Fruit fly (Drosophila melanogaster) whole organism, embryonic: Measurements from ENCODE around the gene CG42393.

Experiments
- Atf-2 ChIP-seq: fragments of 200-800 bp; sonication (Bioruptor generic); optimal IDR thresholded peaks from 2 replicates; lab custom pipeline; 2016; ENCODE audit warnings: missing biosample characterization, missing genetic modification characterization
- Blimp-1 ChIP-seq: fragments of 200-800 bp; sonication (Bioruptor generic); optimal IDR thresholded peaks from 3 replicates; lab custom pipeline; 2018; ENCODE audit warnings: missing biosample characterization, missing genetic modification characterization, mild to moderate bottlenecking, moderate library complexity, missing genetic modification reagents
- CG10274 ChIP-seq: fragments of 200-800 bp; sonication (Bioruptor generic); optimal IDR thresholded peaks from 3 replicates; lab custom pipeline; 2017; ENCODE audit warnings: missing biosample characterization, mild to moderate bottlenecking, missing genetic modification characterization
- CG10321 ChIP-seq: fragments of 200-800 bp; sonication (Bioruptor generic); IDR thresholded peaks from 2 replicates; pipeline ENCODE4 v1.3.6; 2022; ENCODE audit warnings: missing biosample characterization, missing genetic modification characterization
- CG11085 ChIP-seq: fragments of 200-800 bp; sonication (Bioruptor generic); IDR thresholded peaks from 2 replicates; pipeline ENCODE4 v1.3.6; 2022; ENCODE audit warnings: missing biosample characterization, missing genetic modification characterization
- CG11398 ChIP-seq: fragments of 200-800 bp; sonication (Bioruptor generic); optimal IDR thresholded peaks from 2 replicates; lab custom pipeline; 2016; ENCODE audit warnings: missing biosample characterization, missing genetic modification characterization
- CG11456 ChIP-seq: fragments of 200-800 bp; sonication (Bioruptor generic); IDR thresholded peaks from 3 replicates; pipeline ENCODE4 v1.3.6; 2022; ENCODE audit warnings: missing biosample characterization, missing genetic modification characterization
- CG12071 ChIP-seq: fragments of 200-800 bp; sonication (Bioruptor generic); optimal IDR thresholded peaks from 3 replicates; lab custom pipeline; 2018; ENCODE audit warnings: missing biosample characterization, mild to moderate bottlenecking, missing genetic modification characterization
- CG13894 ChIP-seq: fragments of 200-800 bp; sonication (Bioruptor generic); optimal IDR thresholded peaks from 3 replicates; lab custom pipeline; 2018; ENCODE audit warnings: missing biosample characterization, mild to moderate bottlenecking, missing genetic modification characterization, moderate library complexity
- CG14710 ChIP-seq: fragments of 200-800 bp; sonication (Bioruptor generic); optimal IDR thresholded peaks from 3 replicates; lab custom pipeline; 2019; ENCODE audit warnings: missing biosample characterization, mild to moderate bottlenecking, missing genetic modification characterization, moderate library complexity
- CG2129 ChIP-seq: fragments of 200-800 bp; sonication (Bioruptor generic); IDR thresholded peaks from 2 replicates; pipeline ENCODE4 v1.3.6; 2022; ENCODE audit warnings: missing biosample characterization, missing genetic modification characterization; ENCODE audit not compliant: partially characterized antibody
- CG30020 ChIP-seq: fragments of 200-800 bp; optimal IDR thresholded peaks from 2 replicates; lab custom pipeline; 2019; ENCODE audit warnings: missing biosample characterization, mild to moderate bottlenecking, missing genetic modification characterization, moderate library complexity
- CG33213 ChIP-seq: fragments of 200-800 bp; sonication (Bioruptor generic); optimal IDR thresholded peaks from 3 replicates; lab custom pipeline; 2016; ENCODE audit warnings: missing biosample characterization, missing genetic modification characterization
- CG34422 ChIP-seq: fragments of 200-800 bp; sonication (Bioruptor generic); IDR thresholded peaks from 3 replicates; pipeline ENCODE4 v1.3.6; 2022; ENCODE audit warnings: missing biosample characterization, missing genetic modification characterization
- CG4282 ChIP-seq: fragments of 200-800 bp; sonication (Bioruptor generic); optimal IDR thresholded peaks from 2 replicates; lab custom pipeline; 2016; ENCODE audit warnings: missing biosample characterization, missing genetic modification characterization
- CG5953 ChIP-seq: fragments of 200-800 bp; sonication (Bioruptor generic); IDR thresholded peaks from 2 replicates; pipeline ENCODE4 v1.3.6; 2022; ENCODE audit warnings: missing biosample characterization, missing genetic modification characterization
- CG7372 ChIP-seq: fragments of 200-800 bp; sonication (Bioruptor generic); IDR thresholded peaks from 2 replicates; pipeline ENCODE4 v1.3.6; 2022; ENCODE audit warnings: missing biosample characterization, missing genetic modification characterization
- CG7556 ChIP-seq: fragments of 200-800 bp; sonication (Bioruptor generic); optimal IDR thresholded peaks from 2 replicates; lab custom pipeline; 2017; ENCODE audit warnings: missing biosample characterization, mild to moderate bottlenecking, missing genetic modification characterization
- CTCF ChIP-seq: fragments of 200-800 bp; sonication (Bioruptor generic); optimal IDR thresholded peaks from 2 replicates; lab custom pipeline; 2017; ENCODE audit warnings: missing biosample characterization, mild to moderate bottlenecking, missing genetic modification characterization, moderate library complexity
- Deaf1 ChIP-seq: fragments of 200-800 bp; optimal IDR thresholded peaks from 3 replicates; lab custom pipeline; 2019; ENCODE audit warnings: missing biosample characterization, mild to moderate bottlenecking, missing genetic modification characterization, moderate library complexity
- Doc2 ChIP-seq: fragments of 200-800 bp; sonication (Bioruptor generic); IDR thresholded peaks from 2 replicates; pipeline ENCODE4 v1.3.6; 2022; ENCODE audit warnings: missing biosample characterization, missing genetic modification characterization
- Ets65A ChIP-seq: fragments of 200-800 bp; sonication (Bioruptor generic); peaks from one replicate; lab custom pipeline; 2016; ENCODE audit warnings: missing biosample characterization, missing genetic modification characterization
- Fer3 ChIP-seq: fragments of 200-800 bp; sonication (Bioruptor generic); optimal IDR thresholded peaks from 2 replicates; lab custom pipeline; 2018; ENCODE audit warnings: missing biosample characterization, mild to moderate bottlenecking, missing genetic modification characterization, moderate library complexity
- Gsc ChIP-seq: fragments of 200-800 bp; sonication (Bioruptor generic); IDR thresholded peaks from 2 replicates; pipeline ENCODE4 v1.3.6; 2022; ENCODE audit warnings: missing biosample characterization, missing genetic modification characterization
- Hr51 ChIP-seq, 2 experiments: fragments of 200-800 bp; sonication (Bioruptor generic); optimal IDR thresholded peaks; 2 replicates in 1 of 2; 3 replicates in 1 of 2; lab custom pipeline; 2016 to 2018; ENCODE audit warnings: missing biosample characterization in 2 of 2, missing genetic modification characterization in 2 of 2, mild to moderate bottlenecking in 1 of 2, moderate library complexity in 1 of 2
- Lhr ChIP-seq: fragments of 200-800 bp; sonication (Bioruptor generic); optimal IDR thresholded peaks from 3 replicates; lab custom pipeline; 2017; ENCODE audit warnings: mild to moderate bottlenecking, missing biosample characterization, missing genetic modification reagents, missing genetic modification characterization
- Med ChIP-seq: fragments of 200-800 bp; sonication (Bioruptor generic); peaks from one replicate; lab custom pipeline; 2016; ENCODE audit warnings: missing biosample characterization, missing genetic modification characterization, mild to moderate bottlenecking, inconsistent platforms, moderate library complexity
- NK7.1 ChIP-seq: fragments of 200-800 bp; sonication (Bioruptor generic); optimal IDR thresholded peaks from 3 replicates; lab custom pipeline; 2016; ENCODE audit warnings: missing biosample characterization, missing genetic modification characterization
- Sin3A ChIP-seq: fragments of >200 bp; optimal IDR thresholded peaks from 2 replicates; lab custom pipeline; 2018
- abd-A ChIP-seq: fragments of 200-800 bp; sonication (Bioruptor generic); optimal IDR thresholded peaks from 3 replicates; lab custom pipeline; 2019; ENCODE audit warnings: missing biosample characterization, mild to moderate bottlenecking, missing genetic modification characterization, moderate library complexity
- ap ChIP-seq: fragments of 200-800 bp; sonication (Bioruptor generic); IDR thresholded peaks from 2 replicates; pipeline ENCODE4 v1.3.6; 2022; ENCODE audit warnings: missing biosample characterization, missing genetic modification characterization
- ase ChIP-seq: fragments of 200-800 bp; sonication (Bioruptor generic); IDR thresholded peaks from 3 replicates; pipeline ENCODE4 v1.3.6; 2022; ENCODE audit warnings: missing biosample characterization, missing genetic modification characterization
- ci ChIP-seq: fragments of 200-800 bp; sonication (Bioruptor generic); IDR thresholded peaks from 3 replicates; pipeline ENCODE4 v1.3.6; 2022; ENCODE audit warnings: missing biosample characterization, missing genetic modification characterization
- emc ChIP-seq: fragments of 200-800 bp; sonication (Bioruptor generic); optimal IDR thresholded peaks from 2 replicates; lab custom pipeline; 2016; ENCODE audit warnings: missing biosample characterization, missing genetic modification characterization
- ftz-f1 ChIP-seq: fragments of 200-800 bp; sonication (Bioruptor generic); optimal IDR thresholded peaks from 2 replicates; lab custom pipeline; 2016; ENCODE audit warnings: missing biosample characterization, missing genetic modification characterization
- ind ChIP-seq: fragments of 200-800 bp; sonication (Bioruptor generic); optimal IDR thresholded peaks from 3 replicates; lab custom pipeline; 2016; ENCODE audit warnings: missing biosample characterization, missing genetic modification characterization
- jigr1 ChIP-seq: fragments of 200-800 bp; sonication (Bioruptor generic); IDR thresholded peaks from 3 replicates; pipeline ENCODE4 v1.3.6; 2022; ENCODE audit warnings: missing biosample characterization, missing genetic modification characterization
- jing ChIP-seq: fragments of 200-800 bp; sonication (Bioruptor generic); optimal IDR thresholded peaks from 2 replicates; lab custom pipeline; 2018; ENCODE audit warnings: missing biosample characterization, mild to moderate bottlenecking, missing genetic modification characterization
- kay ChIP-seq: fragments of 200-800 bp; sonication (Bioruptor generic); optimal IDR thresholded peaks from 2 replicates; lab custom pipeline; 2016; ENCODE audit warnings: missing biosample characterization, missing genetic modification characterization
- mirr ChIP-seq: fragments of 200-800 bp; sonication (Bioruptor generic); optimal IDR thresholded peaks from 3 replicates; lab custom pipeline; 2018; ENCODE audit warnings: missing biosample characterization, mild to moderate bottlenecking, missing genetic modification characterization
- nom ChIP-seq: fragments of 200-800 bp; sonication (Bioruptor generic); optimal IDR thresholded peaks from 2 replicates; lab custom pipeline; 2017; ENCODE audit warnings: missing biosample characterization, missing genetic modification characterization, mild to moderate bottlenecking, moderate library complexity, missing genetic modification reagents
- otp ChIP-seq: fragments of 200-800 bp; sonication (Bioruptor generic); IDR thresholded peaks from 3 replicates; pipeline ENCODE4, ENCODE4 v1.3.6; 2022; ENCODE audit warnings: missing biosample characterization, missing genetic modification characterization
- prd ChIP-seq, 3 experiments: fragments of >200 bp in 2 of 3; fragments of 200-800 bp in 1 of 3; sonication (Bioruptor generic) in 1 of 3; optimal IDR thresholded peaks in 2 of 3; IDR thresholded peaks in 1 of 3; 2 replicates in 2 of 3; 3 replicates in 1 of 3; pipeline versions ENCODE4 v1.3.6 to Lab custom; 2017 to 2022; ENCODE audit warnings: missing biosample characterization in 1 of 3, missing genetic modification characterization in 1 of 3
- pum ChIP-seq: fragments of 200-800 bp; sonication (Bioruptor generic); optimal IDR thresholded peaks from 2 replicates; lab custom pipeline; 2016; ENCODE audit warnings: missing biosample characterization, missing genetic modification characterization
- sc ChIP-seq, 3 experiments: fragments of >200 bp in 2 of 3; fragments of 200-800 bp in 1 of 3; sonication (Bioruptor generic) in 1 of 3; optimal IDR thresholded peaks; 2 replicates in 2 of 3; 3 replicates in 1 of 3; lab custom pipeline; 2017; ENCODE audit warnings: mild to moderate bottlenecking in 1 of 3, missing biosample characterization in 1 of 3, missing genetic modification characterization in 1 of 3, missing genetic modification reagents in 1 of 3
- stwl ChIP-seq: fragments of 200-800 bp; sonication (Bioruptor generic); optimal IDR thresholded peaks from 3 replicates; lab custom pipeline; 2018; ENCODE audit warnings: missing biosample characterization, mild to moderate bottlenecking, missing genetic modification characterization, moderate library complexity
- tio ChIP-seq: fragments of 200-800 bp; sonication (Bioruptor generic); optimal IDR thresholded peaks from 2 replicates; lab custom pipeline; 2017; ENCODE audit warnings: missing biosample characterization, missing genetic modification characterization, inconsistent platforms
- trem ChIP-seq: fragments of 200-800 bp; optimal IDR thresholded peaks from 3 replicates; lab custom pipeline; 2019; ENCODE audit warnings: missing biosample characterization, mild to moderate bottlenecking, missing genetic modification characterization, moderate library complexity
- unc-4 ChIP-seq: fragments of 200-800 bp; sonication (Bioruptor generic); IDR thresholded peaks from 2 replicates; pipeline ENCODE4 v1.3.6; 2022; ENCODE audit warnings: missing biosample characterization, missing genetic modification characterization; ENCODE audit not compliant: partially characterized antibody
- zfh1 ChIP-seq: fragments of 200-800 bp; sonication (Bioruptor generic); IDR thresholded peaks from 3 replicates; pipeline ENCODE4 v1.3.6; 2022; ENCODE audit warnings: missing biosample characterization, missing genetic modification characterization

The CG42393 gene

DNA sequence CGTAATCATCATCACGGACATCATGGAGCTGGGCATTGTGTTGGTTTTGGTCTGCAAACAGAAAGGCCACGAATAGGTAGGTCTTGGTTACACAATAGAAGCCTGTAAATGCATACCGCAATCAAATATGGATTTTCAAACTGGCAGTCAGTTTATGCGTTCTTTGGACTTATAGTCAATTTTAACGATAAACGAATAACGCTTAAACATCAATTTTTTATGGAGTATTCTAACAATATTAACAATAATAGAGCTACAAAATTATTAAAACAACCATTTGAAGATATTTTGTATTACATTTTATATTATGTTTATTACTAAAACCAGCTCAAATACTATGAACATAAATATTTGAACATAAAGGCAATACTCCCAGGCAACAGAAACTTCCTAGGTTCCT is 39.0 kb downstream of the CG42393 start:
- no peak for TF ChIP-seq otp (GFP tag; lab: Robert Waterston, UW)
- TF ChIP-seq trem (tag; lab: Kevin White, UChicago) = no peak
- TF ChIP-seq jing (GFP tag; lab: Kevin White, UChicago) = no peak
- no peak for TF ChIP-seq ftz-f1 (GFP tag; lab: Kevin White, UChicago)
- no peak for TF ChIP-seq CG11398 (GFP tag; lab: Kevin White, UChicago)
- no peak for TF ChIP-seq ase (GFP tag; lab: Robert Waterston, UW)
- no peak for TF ChIP-seq pum (GFP tag; lab: Kevin White, UChicago)
- no peak for TF ChIP-seq emc (GFP tag; lab: Kevin White, UChicago)
- TF ChIP-seq CG30020 = no peak
- TF ChIP-seq ind = no peak
- TF ChIP-seq Lhr (GFP tag; lab: Kevin White, UChicago) = no peak
- no peak for TF ChIP-seq CG5953 (GFP tag; lab: Robert Waterston, UW)
- no peak for TF ChIP-seq Atf-2 (GFP tag; lab: Kevin White, UChicago)
- no peak for TF ChIP-seq unc-4 (GFP tag; lab: Robert Waterston, UW)
- no peak for TF ChIP-seq Doc2 (GFP tag; lab: Robert Waterston, UW)

DNA sequence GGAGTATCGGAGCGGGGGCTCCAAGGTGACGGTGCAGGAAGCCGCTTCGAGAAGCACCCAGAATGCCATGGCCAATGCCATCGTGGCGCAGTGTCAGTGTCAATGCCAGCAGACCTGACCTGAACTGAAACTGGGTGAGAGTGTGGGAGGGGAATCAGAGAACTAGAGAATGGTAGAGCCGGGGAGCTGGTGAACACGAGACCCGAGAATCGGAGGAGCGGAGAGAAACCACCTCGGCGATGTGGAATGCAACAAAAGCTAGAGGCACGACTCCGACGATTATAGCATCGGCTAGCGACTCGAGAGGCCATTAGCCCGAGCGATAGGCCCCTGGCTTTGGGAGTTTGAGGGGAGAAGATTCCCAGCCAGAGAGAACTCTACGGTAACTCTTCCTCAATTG is 39.4 kb downstream of the CG42393 start:
- TF ChIP-seq Blimp-1 (no peak), CG10321 (GFP tag; lab: Robert Waterston, UW) (no peak), Hr51 (GFP tag; optimal IDR thresholded peaks at IDR 0.05; lab: Kevin White, UChicago) (no peak), abd-A (tag; lab: Kevin White, UChicago) (no peak), CG7372 (GFP tag; lab: Robert Waterston, UW) (no peak), mirr (GFP tag; lab: Kevin White, UChicago) (no peak), Sin3A (no peak), CG14710 (tag; lab: Kevin White, UChicago) (no peak), Med (GFP tag; lab: Kevin White, UChicago) (peak; percentile 34), Gsc (no peak), ci (GFP tag; lab: Robert Waterston, UW) (no peak), Deaf1 (tag; lab: Kevin White, UChicago) (peak; percentile 40), CG2129 (no peak), CG33213 (GFP tag; lab: Kevin White, UChicago) (no peak), CG7556 (no peak), nom (GFP tag; lab: Kevin White, UChicago) (peak; percentile 19), jigr1 (GFP tag; lab: Robert Waterston, UW) (0 out of 3 replicates have a peak, but pooled peaks have one; percentile 20), Ets65A (GFP tag; lab: Kevin White, UChicago) (peak; percentile 11), NK7.1 (GFP tag; lab: Kevin White, UChicago) (no peak), CG11456 (GFP tag; lab: Robert Waterston, UW) (peak; percentile 42; the same call in 1 of the 3 replicates), Fer3 (tag; lab: Kevin White, UChicago) (no peak), CG34422 (GFP tag; lab: Robert Waterston, UW) (0 out of 3 replicates have a peak, but pooled peaks have one; percentile 18)

DNA sequence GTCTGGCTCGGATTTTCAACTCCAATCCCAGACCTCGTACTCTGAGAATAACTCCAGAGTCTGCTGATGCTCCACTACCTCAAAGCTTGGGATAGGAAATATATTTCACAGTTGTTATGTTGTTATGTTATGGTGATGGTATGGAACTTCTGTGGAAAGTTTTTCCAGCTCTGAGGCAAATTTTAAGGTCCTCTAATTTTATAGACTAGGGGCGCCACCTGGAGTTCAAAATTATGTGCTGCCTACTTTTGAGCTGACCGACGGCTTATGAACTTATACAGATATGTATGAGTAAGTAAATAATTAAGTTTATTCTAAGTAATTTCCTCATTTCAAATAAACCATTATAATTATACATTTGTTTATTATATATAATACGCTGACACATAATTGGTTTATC is 40.9 kb downstream of the CG42393 start:
- TF ChIP-seq CG11085 (no peak), tio (GFP tag; lab: Kevin White, UChicago) (no peak), stwl (tag; lab: Kevin White, UChicago) (peak; percentile 15), CG13894 (tag; lab: Kevin White, UChicago) (no peak), kay (no peak), prd (optimal IDR thresholded peaks at IDR 0.05; lab: Kevin White, UChicago) (no peak), prd (GFP tag; IDR thresholded peaks at IDR 0.05; lab: Robert Waterston, UW) (no peak), Blimp-1 (no peak), zfh1 (GFP tag; lab: Robert Waterston, UW) (no peak), CTCF (peak; percentile 90), ind (no peak), CG12071 (GFP tag; lab: Kevin White, UChicago) (no peak), Atf-2 (GFP tag; lab: Kevin White, UChicago) (no peak), CG10274 (GFP tag; lab: Kevin White, UChicago) (no peak), CG4282 (no peak), sc (optimal IDR thresholded peaks at IDR 0.05; lab: Kevin White, UChicago) (no peak), sc (GFP tag; optimal IDR thresholded peaks at IDR 0.05; lab: Kevin White, UChicago) (no peak), ap (no peak)
- TF ChIP-seq, all 482 proteins: peak for 2
